Fruit fly (Drosophila melanogaster): Measurements from ENCODE around the gene Arpc4.

DNA sequence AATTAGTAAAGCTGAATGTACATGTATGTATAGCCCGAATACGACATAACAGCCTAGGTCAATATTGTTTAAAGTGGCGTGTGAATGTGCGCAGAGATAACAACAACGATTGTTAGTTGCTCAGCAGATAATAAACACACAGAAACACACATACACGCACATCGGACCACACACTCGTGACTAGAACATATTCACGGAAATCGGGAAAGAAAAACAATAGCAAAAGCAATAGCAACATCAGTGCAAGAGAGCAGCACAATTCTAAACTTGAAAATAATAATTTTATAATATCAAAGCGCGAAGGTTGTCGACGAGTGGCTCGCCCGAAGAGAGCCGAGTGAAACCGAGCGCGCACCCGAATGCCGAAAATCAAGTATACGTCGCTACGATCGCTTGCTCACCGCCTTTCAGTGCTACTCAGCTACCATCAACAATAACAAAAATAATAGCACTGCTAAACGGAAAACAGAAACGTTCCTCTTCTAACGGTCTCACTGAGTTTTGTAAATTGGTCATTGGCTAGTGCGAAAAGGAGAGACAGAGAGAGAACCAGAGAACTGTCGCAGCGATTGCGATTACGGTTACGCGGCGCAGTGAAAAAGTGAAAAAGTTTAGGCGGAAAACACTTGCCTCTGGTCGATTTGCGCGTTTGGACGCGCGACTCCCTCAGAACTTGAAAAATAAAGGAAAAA is 41.9 kb upstream of the Arpc4 start:
- TF ChIP-seq CTCF (optimal IDR thresholded peaks at IDR 0.05) (no peak), CG8478 (optimal IDR thresholded peaks at IDR 0.05) (no peak)

Measured in S2 (cell line).